Fruit fly (Drosophila melanogaster) whole organism, embryonic: ENCODE measurements around the gene CG3348.
A peak's percentile ranks its signal among the peaks of the same experiment; 100 is the strongest.

Experiments used
- Abd-B ChIP-seq: fragments of 200-800 bp; sonication (Bioruptor generic); optimal IDR thresholded peaks from 2 replicates; lab custom pipeline; 2018; ENCODE audit warnings: missing biosample characterization, mild to moderate bottlenecking, missing genetic modification characterization, moderate library complexity
- Ada2b ChIP-seq: fragments of 200-800 bp; sonication (Bioruptor generic); IDR thresholded peaks from 2 replicates; pipeline ENCODE4 v1.3.6; 2022; ENCODE audit warnings: missing biosample characterization, missing genetic modification characterization
- Atf6 ChIP-seq: fragments of 200-800 bp; sonication (Bioruptor generic); IDR thresholded peaks from 2 replicates; pipeline ENCODE4 v1.3.6; 2022; ENCODE audit warnings: missing biosample characterization, missing genetic modification characterization
- BEAF-32 ChIP-seq: fragments of 200-800 bp; sonication (Bioruptor generic); optimal IDR thresholded peaks from 3 replicates; lab custom pipeline; 2017; ENCODE audit warnings: missing biosample characterization, missing genetic modification characterization, mild to moderate bottlenecking, moderate library complexity, missing genetic modification reagents
- C15 ChIP-seq: fragments of 200-800 bp; sonication (Bioruptor generic); IDR thresholded peaks from 3 replicates; pipeline ENCODE4 v1.3.6; 2022; ENCODE audit warnings: missing biosample characterization, missing genetic modification characterization
- CG10274 ChIP-seq: fragments of 200-800 bp; sonication (Bioruptor generic); optimal IDR thresholded peaks from 3 replicates; lab custom pipeline; 2017; ENCODE audit warnings: missing biosample characterization, mild to moderate bottlenecking, missing genetic modification characterization
- CG11695 ChIP-seq: fragments of 200-800 bp; sonication (Bioruptor generic); IDR thresholded peaks from 3 replicates; pipeline ENCODE4 v1.3.6; 2022; ENCODE audit warnings: missing biosample characterization, missing genetic modification characterization
- CG1233 ChIP-seq: fragments of 200-800 bp; sonication (Bioruptor generic); optimal IDR thresholded peaks from 4 replicates; lab custom pipeline; 2018; ENCODE audit warnings: missing biosample characterization, mild to moderate bottlenecking, missing genetic modification characterization
- CG13894 ChIP-seq: fragments of 200-800 bp; sonication (Bioruptor generic); optimal IDR thresholded peaks from 3 replicates; lab custom pipeline; 2018; ENCODE audit warnings: missing biosample characterization, mild to moderate bottlenecking, missing genetic modification characterization, moderate library complexity
- CG1529 ChIP-seq: fragments of 200-800 bp; sonication (Bioruptor generic); optimal IDR thresholded peaks from 3 replicates; lab custom pipeline; 2018; ENCODE audit warnings: missing biosample characterization, missing genetic modification characterization
- CG15479 ChIP-seq: fragments of 200-800 bp; sonication (Bioruptor generic); optimal IDR thresholded peaks from 3 replicates; lab custom pipeline; 2019; ENCODE audit warnings: missing biosample characterization, mild to moderate bottlenecking, missing genetic modification characterization, moderate library complexity
- CG15601 ChIP-seq: fragments of 200-800 bp; sonication (Bioruptor generic); optimal IDR thresholded peaks from 3 replicates; lab custom pipeline; 2019; ENCODE audit warnings: missing biosample characterization, mild to moderate bottlenecking, missing genetic modification characterization, moderate library complexity
- CG1647 ChIP-seq: fragments of 200-800 bp; sonication (Bioruptor generic); optimal IDR thresholded peaks from 3 replicates; lab custom pipeline; 2016; ENCODE audit warnings: missing biosample characterization, missing genetic modification characterization
- CG16779 ChIP-seq: fragments of 200-800 bp; sonication (Bioruptor generic); IDR thresholded peaks from 2 replicates; pipeline ENCODE4 v1.3.6; 2022; ENCODE audit warnings: missing biosample characterization, missing genetic modification characterization
- CG17361 ChIP-seq: fragments of 200-800 bp; sonication (Bioruptor generic); IDR thresholded peaks from 3 replicates; pipeline ENCODE4 v1.3.6; 2022; ENCODE audit warnings: missing biosample characterization, missing genetic modification characterization
- CG18476 ChIP-seq: fragments of 200-800 bp; sonication (Bioruptor generic); optimal IDR thresholded peaks from 2 replicates; lab custom pipeline; 2016; ENCODE audit warnings: missing biosample characterization, mild to moderate bottlenecking, missing genetic modification characterization
- CG31224 ChIP-seq: fragments of 200-800 bp; sonication (Bioruptor generic); IDR thresholded peaks from 2 replicates; pipeline ENCODE4 v1.3.6; 2022; ENCODE audit warnings: missing biosample characterization, missing genetic modification characterization
- CG32767 ChIP-seq: fragments of 200-800 bp; sonication (Bioruptor generic); IDR thresholded peaks from 2 replicates; pipeline ENCODE4 v1.3.6; 2022; ENCODE audit warnings: missing biosample characterization, missing genetic modification characterization
- CG33557 ChIP-seq: fragments of 200-800 bp; sonication (Bioruptor generic); optimal IDR thresholded peaks from 2 replicates; lab custom pipeline; 2019; ENCODE audit warnings: missing biosample characterization, mild to moderate bottlenecking, missing genetic modification characterization, moderate library complexity
- CG4707 ChIP-seq: fragments of 200-800 bp; sonication (Bioruptor generic); optimal IDR thresholded peaks from 2 replicates; lab custom pipeline; 2018; ENCODE audit warnings: missing biosample characterization, mild to moderate bottlenecking, missing genetic modification characterization, moderate library complexity
- CG6813 ChIP-seq: fragments of 200-800 bp; sonication (Bioruptor generic); optimal IDR thresholded peaks from 2 replicates; lab custom pipeline; 2017; ENCODE audit warnings: missing biosample characterization, missing genetic modification characterization, mild to moderate bottlenecking, moderate library complexity, missing genetic modification reagents
- Eip74EF ChIP-seq, 2 experiments: fragments of 200-800 bp in 1 of 2; fragments of >200 bp in 1 of 2; sonication (Bioruptor generic) in 1 of 2; optimal IDR thresholded peaks; 2 replicates each; lab custom pipeline; 2017 to 2019; ENCODE audit warnings: missing biosample characterization in 2 of 2, missing genetic modification characterization in 2 of 2, mild to moderate bottlenecking in 1 of 2, moderate library complexity in 1 of 2
- Ets65A ChIP-seq: fragments of 200-800 bp; sonication (Bioruptor generic); peaks from one replicate; lab custom pipeline; 2016; ENCODE audit warnings: missing biosample characterization, missing genetic modification characterization
- Fer3 ChIP-seq: fragments of 200-800 bp; sonication (Bioruptor generic); optimal IDR thresholded peaks from 2 replicates; lab custom pipeline; 2018; ENCODE audit warnings: missing biosample characterization, mild to moderate bottlenecking, missing genetic modification characterization, moderate library complexity
- Gsc ChIP-seq: fragments of 200-800 bp; sonication (Bioruptor generic); IDR thresholded peaks from 2 replicates; pipeline ENCODE4 v1.3.6; 2022; ENCODE audit warnings: missing biosample characterization, missing genetic modification characterization
- Hr78 ChIP-seq, 2 experiments: fragments of 200-800 bp in 1 of 2; fragments of >200 bp in 1 of 2; sonication (Bioruptor generic) in 1 of 2; optimal IDR thresholded peaks; 2 replicates each; lab custom pipeline; 2017 to 2019; ENCODE audit warnings: missing biosample characterization in 2 of 2, missing genetic modification characterization in 2 of 2, mild to moderate bottlenecking in 1 of 2, moderate library complexity in 1 of 2
- Lim3 ChIP-seq: fragments of 200-800 bp; sonication (Bioruptor generic); IDR thresholded peaks from 2 replicates; pipeline ENCODE4 v1.3.6; 2022; ENCODE audit warnings: missing biosample characterization, missing genetic modification characterization
- MTF-1 ChIP-seq: fragments of 200-800 bp; sonication (Bioruptor generic); optimal IDR thresholded peaks from 2 replicates; lab custom pipeline; 2018; ENCODE audit warnings: missing biosample characterization, mild to moderate bottlenecking, missing genetic modification characterization, borderline replicate concordance
- Nf-YA ChIP-seq: fragments of 200-800 bp; sonication (Bioruptor generic); IDR thresholded peaks from 2 replicates; pipeline ENCODE4 v1.3.6; 2022; ENCODE audit warnings: missing biosample characterization, missing genetic modification characterization
- NfI ChIP-seq: fragments of 200-800 bp; sonication (Bioruptor generic); optimal IDR thresholded peaks from 3 replicates; lab custom pipeline; 2018; ENCODE audit warnings: missing biosample characterization, mild to moderate bottlenecking, missing genetic modification characterization, moderate library complexity
- Opbp ChIP-seq: fragments of 200-800 bp; sonication (Bioruptor generic); IDR thresholded peaks from 3 replicates; pipeline ENCODE4 v1.3.6; 2022; ENCODE audit warnings: missing biosample characterization, missing genetic modification characterization; ENCODE audit not compliant: partially characterized antibody
- Sin3A ChIP-seq: fragments of >200 bp; optimal IDR thresholded peaks from 2 replicates; lab custom pipeline; 2018
- ab ChIP-seq: fragments of 200-800 bp; sonication (Bioruptor generic); optimal IDR thresholded peaks from 2 replicates; lab custom pipeline; 2016; ENCODE audit warnings: missing biosample characterization, missing genetic modification characterization
- bsh ChIP-seq, 2 experiments: fragments of 200-800 bp; sonication (Bioruptor generic); optimal IDR thresholded peaks; 2 replicates each; lab custom pipeline; 2017 to 2018; ENCODE audit warnings: mild to moderate bottlenecking in 2 of 2, missing biosample characterization in 2 of 2, missing genetic modification characterization in 2 of 2, moderate library complexity in 1 of 2
- cg ChIP-seq: fragments of 200-800 bp; sonication (Bioruptor generic); optimal IDR thresholded peaks from 3 replicates; lab custom pipeline; 2019; ENCODE audit warnings: missing biosample characterization, mild to moderate bottlenecking, missing genetic modification characterization, moderate library complexity
- ems ChIP-seq: fragments of 200-800 bp; sonication (Bioruptor generic); optimal IDR thresholded peaks from 3 replicates; lab custom pipeline; 2016; ENCODE audit warnings: missing biosample characterization, missing genetic modification characterization
- gem ChIP-seq: fragments of 200-800 bp; sonication (Bioruptor generic); optimal IDR thresholded peaks from 2 replicates; lab custom pipeline; 2019; ENCODE audit warnings: missing biosample characterization, mild to moderate bottlenecking, missing genetic modification characterization, moderate library complexity
- gsb-n ChIP-seq: fragments of 200-800 bp; sonication (Bioruptor generic); optimal IDR thresholded peaks from 3 replicates; lab custom pipeline; 2018; ENCODE audit warnings: missing biosample characterization, mild to moderate bottlenecking, missing genetic modification characterization
- ham ChIP-seq: fragments of 200-800 bp; sonication (Bioruptor generic); IDR thresholded peaks from 2 replicates; pipeline ENCODE4 v1.3.6; 2022; ENCODE audit warnings: missing biosample characterization, missing genetic modification characterization
- her ChIP-seq: fragments of 200-800 bp; sonication (Bioruptor generic); optimal IDR thresholded peaks from 2 replicates; lab custom pipeline; 2016; ENCODE audit warnings: missing biosample characterization, missing genetic modification characterization
- knrl ChIP-seq: fragments of 200-800 bp; sonication (Bioruptor generic); IDR thresholded peaks from 3 replicates; pipeline ENCODE4 v1.3.6; 2022; ENCODE audit warnings: missing biosample characterization, missing genetic modification characterization; ENCODE audit not compliant: partially characterized antibody
- lilli ChIP-seq: fragments of 200-800 bp; sonication (Bioruptor generic); optimal IDR thresholded peaks from 3 replicates; lab custom pipeline; 2016; ENCODE audit warnings: missing biosample characterization, missing genetic modification characterization
- mam ChIP-seq: fragments of 200-800 bp; sonication (Bioruptor generic); optimal IDR thresholded peaks from 3 replicates; lab custom pipeline; 2016; ENCODE audit warnings: missing biosample characterization, missing genetic modification characterization
- prd ChIP-seq, 3 experiments: fragments of >200 bp in 2 of 3; fragments of 200-800 bp in 1 of 3; sonication (Bioruptor generic) in 1 of 3; optimal IDR thresholded peaks in 2 of 3; IDR thresholded peaks in 1 of 3; 2 replicates in 2 of 3; 3 replicates in 1 of 3; pipeline versions ENCODE4 v1.3.6 to Lab custom; 2017 to 2022; ENCODE audit warnings: missing biosample characterization in 1 of 3, missing genetic modification characterization in 1 of 3
- ro ChIP-seq: fragments of 200-800 bp; sonication (Bioruptor generic); IDR thresholded peaks from 2 replicates; pipeline ENCODE4 v1.3.6; 2022; ENCODE audit warnings: missing biosample characterization, missing genetic modification characterization
- sd ChIP-seq: fragments of 200-800 bp; sonication (Bioruptor generic); optimal IDR thresholded peaks from 3 replicates; lab custom pipeline; 2018; ENCODE audit warnings: missing biosample characterization, mild to moderate bottlenecking, missing genetic modification characterization, moderate library complexity
- sim ChIP-seq: fragments of 200-800 bp; sonication (Bioruptor generic); IDR thresholded peaks from 2 replicates; pipeline ENCODE4 v1.3.6; 2022; ENCODE audit warnings: missing biosample characterization, missing genetic modification characterization
- sob ChIP-seq: fragments of 200-800 bp; sonication (Bioruptor generic); IDR thresholded peaks from 2 replicates; pipeline ENCODE4 v1.3.6; 2022; ENCODE audit warnings: missing biosample characterization, missing genetic modification characterization
- tx ChIP-seq: fragments of 200-800 bp; sonication (Bioruptor generic); optimal IDR thresholded peaks from 2 replicates; lab custom pipeline; 2016; ENCODE audit warnings: missing biosample characterization, missing genetic modification characterization
- unpg ChIP-seq: fragments of 200-800 bp; sonication (Bioruptor generic); optimal IDR thresholded peaks from 3 replicates; lab custom pipeline; 2018; ENCODE audit warnings: missing biosample characterization, mild to moderate bottlenecking, missing genetic modification characterization, moderate library complexity

The CG3348 gene

dm6 chr3R:27246264-27246663, 45.7 kb downstream of the CG3348 start (continued):
- peak; percentile 14; the same call in 1 of the 2 replicates for TF ChIP-seq Atf6 (GFP tag; lab: Robert Waterston, UW)
- TF ChIP-seq her (GFP tag; lab: Kevin White, UChicago): no peak
- no peak for TF ChIP-seq cg (GFP tag; lab: Kevin White, UChicago)
- TF ChIP-seq C15 (GFP tag; lab: Robert Waterston, UW): no peak
- no peak for TF ChIP-seq tx (GFP tag; lab: Kevin White, UChicago)
- peak; percentile 1 for TF ChIP-seq CG4707
- peak; percentile 36; the same call in 1 of the 2 replicates for TF ChIP-seq sob (GFP tag; lab: Robert Waterston, UW)
- no peak for TF ChIP-seq CG16779 (GFP tag; lab: Robert Waterston, UW)
- TF ChIP-seq CG1529 (GFP tag; lab: Kevin White, UChicago): peak; percentile 60
- TF ChIP-seq Opbp (GFP tag; lab: Robert Waterston, UW): no peak
- no peak for TF ChIP-seq BEAF-32
- peak; percentile 25 to 87 for TF ChIP-seq bsh (GFP tag; optimal IDR thresholded peaks at IDR 0.05; lab: Kevin White, UChicago)
- TF ChIP-seq knrl: no peak
- TF ChIP-seq ems (GFP tag; lab: Kevin White, UChicago): no peak
- no peak for TF ChIP-seq Nf-YA (GFP tag; lab: Robert Waterston, UW)
- TF ChIP-seq ham (GFP tag; lab: Robert Waterston, UW): no peak
- peak; percentile 89 for TF ChIP-seq CG33557
- TF ChIP-seq ab (GFP tag; lab: Kevin White, UChicago): no peak
- peak; percentile 7 for TF ChIP-seq CG13894 (tag; lab: Kevin White, UChicago)
- peak; percentile 89; the same call in 2 of the 3 replicates for TF ChIP-seq CG11695
- TF ChIP-seq CG31224 (GFP tag; lab: Robert Waterston, UW): no peak
- no peak for TF ChIP-seq CG18476 (GFP tag; lab: Kevin White, UChicago)
- peak; percentile 88 for TF ChIP-seq CG15601 (tag; lab: Kevin White, UChicago)
- no peak for TF ChIP-seq CG10274 (GFP tag; lab: Kevin White, UChicago)
- 0 out of 2 replicates have a peak, but pooled peaks have one; percentile 11 for TF ChIP-seq sim (GFP tag; lab: Robert Waterston, UW)
- TF ChIP-seq mam (GFP tag; lab: Kevin White, UChicago): no peak
- peak; percentile 75 for TF ChIP-seq CG1233 (GFP tag; lab: Kevin White, UChicago)
- TF ChIP-seq sd: peak; percentile 78
- TF ChIP-seq CG15479 (GFP tag; lab: Kevin White, UChicago): no peak
- peak; percentile 67 for TF ChIP-seq Abd-B (GFP tag; lab: Kevin White, UChicago)
- no peak for TF ChIP-seq CG1647 (GFP tag; lab: Kevin White, UChicago)
- no peak for TF ChIP-seq MTF-1
- peak; percentile 82 for TF ChIP-seq Fer3 (tag; lab: Kevin White, UChicago)
- TF ChIP-seq Lim3 (GFP tag; lab: Robert Waterston, UW): no peak
- TF ChIP-seq CG17361 (GFP tag; lab: Robert Waterston, UW): peak; percentile 94
- no peak for TF ChIP-seq Ets65A (GFP tag; lab: Kevin White, UChicago)
- peak; percentile 92 for TF ChIP-seq gsb-n
- peak in 1 of 2 experiments; percentile 84 for TF ChIP-seq Eip74EF (GFP tag; optimal IDR thresholded peaks at IDR 0.05; lab: Kevin White, UChicago)
- TF ChIP-seq Hr78 (GFP tag; optimal IDR thresholded peaks at IDR 0.05; lab: Kevin White, UChicago): peak in 1 of 2 experiments; percentile 81
- peak; percentile 93 for TF ChIP-seq gem (tag; lab: Kevin White, UChicago)
- TF ChIP-seq ro (GFP tag; lab: Robert Waterston, UW): peak; percentile 13; the same call in 1 of the 2 replicates
- no peak for TF ChIP-seq prd (optimal IDR thresholded peaks at IDR 0.05; lab: Kevin White, UChicago)
- peak; percentile 5; the same call in 1 of the 3 replicates for TF ChIP-seq prd (GFP tag; IDR thresholded peaks at IDR 0.05; lab: Robert Waterston, UW)
- no peak for TF ChIP-seq Sin3A (lab: Kevin White, UChicago)
- peak; percentile 57; the same call in 1 of the 2 replicates for TF ChIP-seq CG32767 (GFP tag; lab: Robert Waterston, UW)
- peak; percentile 53 for TF ChIP-seq CG6813
- TF ChIP-seq Gsc (GFP tag; lab: Robert Waterston, UW): no peak
- TF ChIP-seq NfI (GFP tag; lab: Kevin White, UChicago): peak; percentile 52
- TF ChIP-seq lilli (GFP tag; lab: Kevin White, UChicago): peak; percentile 1
- peak; percentile 88 for TF ChIP-seq unpg
- no peak for TF ChIP-seq Ada2b (GFP tag; lab: Robert Waterston, UW)
